Fruit fly (Drosophila melanogaster) whole organism, embryonic: ENCODE measurements around the gene Tmtc4.

Experiments
- Abd-B ChIP-seq: fragments of 200-800 bp; sonication (Bioruptor generic); optimal IDR thresholded peaks from 2 replicates; lab custom pipeline; 2018; ENCODE audit warnings: missing biosample characterization, mild to moderate bottlenecking, missing genetic modification characterization, moderate library complexity
- B-H2 ChIP-seq: fragments of 200-800 bp; sonication (Bioruptor generic); optimal IDR thresholded peaks from 2 replicates; lab custom pipeline; 2018; ENCODE audit warnings: missing biosample characterization, mild to moderate bottlenecking, missing genetic modification characterization
- BtbVII ChIP-seq: fragments of 200-800 bp; sonication (Bioruptor generic); optimal IDR thresholded peaks from 3 replicates; lab custom pipeline; 2017; ENCODE audit warnings: missing biosample characterization, mild to moderate bottlenecking, missing genetic modification characterization
- CG10565 ChIP-seq: fragments of 200-800 bp; sonication (Bioruptor generic); optimal IDR thresholded peaks from 3 replicates; lab custom pipeline; 2016; ENCODE audit warnings: missing biosample characterization, mild to moderate bottlenecking, missing genetic modification characterization
- CG11560 ChIP-seq: fragments of 200-800 bp; sonication (Bioruptor generic); IDR thresholded peaks from 3 replicates; pipeline ENCODE4 v1.3.6; 2022; ENCODE audit warnings: missing biosample characterization, missing genetic modification characterization
- CG12236 ChIP-seq: fragments of 200-800 bp; sonication (Bioruptor generic); optimal IDR thresholded peaks from 2 replicates; lab custom pipeline; 2016; ENCODE audit warnings: missing biosample characterization, missing genetic modification characterization
- CG14014 ChIP-seq: fragments of 200-800 bp; sonication (Bioruptor generic); IDR thresholded peaks from 2 replicates; pipeline ENCODE4 v1.3.6; 2022; ENCODE audit warnings: missing biosample characterization, missing genetic modification characterization
- CG1603 ChIP-seq: fragments of 200-800 bp; sonication (Bioruptor generic); optimal IDR thresholded peaks from 2 replicates; lab custom pipeline; 2019; ENCODE audit warnings: missing biosample characterization, mild to moderate bottlenecking, missing genetic modification characterization, moderate library complexity
- CG3407 ChIP-seq: fragments of 200-800 bp; sonication (Bioruptor generic); optimal IDR thresholded peaks from 2 replicates; lab custom pipeline; 2018; ENCODE audit warnings: missing biosample characterization, mild to moderate bottlenecking, missing genetic modification characterization
- CG4360 ChIP-seq: fragments of 200-800 bp; sonication (Bioruptor generic); IDR thresholded peaks from 2 replicates; pipeline ENCODE4 v1.3.6; 2022; ENCODE audit warnings: missing biosample characterization, missing genetic modification characterization
- CG5180 ChIP-seq: fragments of 200-800 bp; sonication (Bioruptor generic); optimal IDR thresholded peaks from 3 replicates; lab custom pipeline; 2017; ENCODE audit warnings: missing biosample characterization, missing genetic modification characterization, mild to moderate bottlenecking, moderate library complexity, missing genetic modification reagents
- CG8089 ChIP-seq: fragments of 200-800 bp; sonication (Bioruptor generic); optimal IDR thresholded peaks from 3 replicates; lab custom pipeline; 2016; ENCODE audit warnings: missing biosample characterization, missing genetic modification characterization
- CG8478 ChIP-seq: fragments of >200 bp; optimal IDR thresholded peaks from 2 replicates; lab custom pipeline; 2018
- CG8924 ChIP-seq: fragments of 200-800 bp; optimal IDR thresholded peaks from 3 replicates; lab custom pipeline; 2019; ENCODE audit warnings: missing biosample characterization, mild to moderate bottlenecking, missing genetic modification characterization, moderate library complexity
- CG8944 ChIP-seq: fragments of 200-800 bp; sonication (Bioruptor generic); optimal IDR thresholded peaks from 3 replicates; lab custom pipeline; 2016; ENCODE audit warnings: missing biosample characterization, missing genetic modification characterization
- Chrac-16 ChIP-seq: fragments of 200-800 bp; sonication (Bioruptor generic); optimal IDR thresholded peaks from 3 replicates; lab custom pipeline; 2016; ENCODE audit warnings: missing biosample characterization, missing genetic modification characterization
- CkIIα-i1 ChIP-seq: fragments of 200-800 bp; sonication (Bioruptor generic); IDR thresholded peaks from 2 replicates; pipeline ENCODE4 v1.3.6; 2022; ENCODE audit warnings: missing biosample characterization, missing genetic modification characterization
- CrebB ChIP-seq: fragments of 200-800 bp; sonication (Bioruptor generic); optimal IDR thresholded peaks from 3 replicates; lab custom pipeline; 2018; ENCODE audit warnings: missing biosample characterization, mild to moderate bottlenecking, missing genetic modification characterization
- D19B ChIP-seq: fragments of 200-800 bp; sonication (Bioruptor generic); optimal IDR thresholded peaks from 2 replicates; lab custom pipeline; 2017; ENCODE audit warnings: missing biosample characterization, mild to moderate bottlenecking, missing genetic modification characterization
- Dip3 ChIP-seq: fragments of 200-800 bp; sonication (Bioruptor generic); optimal IDR thresholded peaks from 3 replicates; lab custom pipeline; 2016; ENCODE audit warnings: missing biosample characterization, missing genetic modification characterization
- ERR ChIP-seq: fragments of 200-800 bp; sonication (Bioruptor generic); optimal IDR thresholded peaks from 2 replicates; lab custom pipeline; 2016; ENCODE audit warnings: missing biosample characterization, missing genetic modification characterization
- HLH3B ChIP-seq: fragments of 200-800 bp; sonication (Bioruptor generic); IDR thresholded peaks from 2 replicates; pipeline ENCODE4 v1.3.6; 2022; ENCODE audit warnings: missing biosample characterization, missing genetic modification characterization
- Hey ChIP-seq: fragments of 200-800 bp; sonication (Bioruptor generic); optimal IDR thresholded peaks from 3 replicates; lab custom pipeline; 2018; ENCODE audit warnings: missing biosample characterization, mild to moderate bottlenecking, missing genetic modification characterization
- Hmx ChIP-seq: fragments of 200-800 bp; sonication (Bioruptor generic); optimal IDR thresholded peaks from 2 replicates; lab custom pipeline; 2016; ENCODE audit warnings: missing biosample characterization, missing genetic modification characterization
- Hr3 ChIP-seq: fragments of 200-800 bp; sonication (Bioruptor generic); optimal IDR thresholded peaks from 3 replicates; lab custom pipeline; 2016; ENCODE audit warnings: missing biosample characterization, missing genetic modification characterization
- Rx ChIP-seq: fragments of 200-800 bp; sonication (Bioruptor generic); IDR thresholded peaks from 2 replicates; pipeline ENCODE4 v1.3.6; 2022; ENCODE audit warnings: missing biosample characterization, missing genetic modification characterization
- Stat92E ChIP-seq, 3 experiments: fragments of >200 bp in 2 of 3; fragments of 200-800 bp in 1 of 3; sonication (Bioruptor generic) in 1 of 3; optimal IDR thresholded peaks; 2 replicates each; lab custom pipeline; 2017 to 2019; ENCODE audit warnings: missing biosample characterization in 3 of 3, missing genetic modification characterization in 3 of 3, mild to moderate bottlenecking in 1 of 3, moderate library complexity in 1 of 3
- Tbp ChIP-seq: fragments of >200 bp; optimal IDR thresholded peaks from 2 replicates; lab custom pipeline; 2018; ENCODE audit warnings: missing biosample characterization, missing genetic modification characterization
- Usf ChIP-seq: fragments of 200-800 bp; sonication (Bioruptor generic); optimal IDR thresholded peaks from 2 replicates; lab custom pipeline; 2017; ENCODE audit warnings: missing genotype, missing biosample characterization, missing genetic modification characterization
- ase ChIP-seq: fragments of 200-800 bp; sonication (Bioruptor generic); IDR thresholded peaks from 3 replicates; pipeline ENCODE4 v1.3.6; 2022; ENCODE audit warnings: missing biosample characterization, missing genetic modification characterization
- bcd ChIP-seq: fragments of 200-800 bp; sonication (Bioruptor generic); optimal IDR thresholded peaks from 2 replicates; lab custom pipeline; 2017; ENCODE audit warnings: missing biosample characterization, mild to moderate bottlenecking, missing genetic modification characterization
- btn ChIP-seq: fragments of 200-800 bp; sonication (Bioruptor generic); optimal IDR thresholded peaks from 2 replicates; lab custom pipeline; 2016; ENCODE audit warnings: missing biosample characterization, missing genetic modification characterization
- cad ChIP-seq: fragments of >200 bp; optimal IDR thresholded peaks from 2 replicates; lab custom pipeline; 2017; ENCODE audit warnings: missing biosample characterization, missing genetic modification characterization
- chn ChIP-seq: fragments of 200-800 bp; sonication (Bioruptor generic); optimal IDR thresholded peaks from 2 replicates; lab custom pipeline; 2016; ENCODE audit warnings: missing biosample characterization, missing genetic modification characterization
- crc ChIP-seq: fragments of 200-800 bp; sonication (Bioruptor generic); optimal IDR thresholded peaks from 2 replicates; lab custom pipeline; 2016; ENCODE audit warnings: missing biosample characterization, missing genetic modification characterization
- crol ChIP-seq: fragments of 200-800 bp; sonication (Bioruptor generic); IDR thresholded peaks from 2 replicates; pipeline ENCODE4 v1.3.6; 2022; ENCODE audit warnings: missing biosample characterization, missing genetic modification characterization
- crp ChIP-seq, 2 experiments: fragments of 200-800 bp; sonication (Bioruptor generic); optimal IDR thresholded peaks; 2 replicates in 1 of 2; 3 replicates in 1 of 2; lab custom pipeline; 2017; ENCODE audit warnings: missing biosample characterization in 2 of 2, missing genetic modification characterization in 2 of 2, mild to moderate bottlenecking in 1 of 2, moderate library complexity in 1 of 2
- da ChIP-seq: fragments of 200-800 bp; sonication (Bioruptor generic); optimal IDR thresholded peaks from 2 replicates; lab custom pipeline; 2016; ENCODE audit warnings: missing biosample characterization, missing genetic modification characterization
- danr ChIP-seq: fragments of 200-800 bp; sonication (Bioruptor generic); IDR thresholded peaks from 2 replicates; pipeline ENCODE4 v1.3.6; 2022; ENCODE audit warnings: missing biosample characterization, missing genetic modification characterization
- fd102C ChIP-seq: fragments of 200-800 bp; sonication (Bioruptor generic); optimal IDR thresholded peaks from 2 replicates; lab custom pipeline; 2018; ENCODE audit warnings: missing biosample characterization, mild to moderate bottlenecking, missing genetic modification characterization, moderate library complexity
- fd64A ChIP-seq: fragments of 200-800 bp; sonication (Bioruptor generic); optimal IDR thresholded peaks from 3 replicates; lab custom pipeline; 2018; ENCODE audit warnings: missing biosample characterization, mild to moderate bottlenecking, missing genetic modification characterization
- gcm2 ChIP-seq: fragments of 200-800 bp; sonication (Bioruptor generic); optimal IDR thresholded peaks from 2 replicates; lab custom pipeline; 2016; ENCODE audit warnings: missing biosample characterization, missing genetic modification characterization
- lmd ChIP-seq: fragments of 200-800 bp; sonication (Bioruptor generic); IDR thresholded peaks from 2 replicates; pipeline ENCODE4 v1.3.6; 2022; ENCODE audit warnings: missing biosample characterization, missing genetic modification characterization
- schlank ChIP-seq: fragments of 200-800 bp; sonication (Bioruptor generic); optimal IDR thresholded peaks from 2 replicates; lab custom pipeline; 2018; ENCODE audit warnings: missing biosample characterization, mild to moderate bottlenecking, missing genetic modification characterization
- seq ChIP-seq: fragments of 200-800 bp; sonication (Bioruptor generic); IDR thresholded peaks from 2 replicates; pipeline ENCODE4 v1.3.6; 2022; ENCODE audit warnings: missing biosample characterization, missing genetic modification characterization
- sim ChIP-seq: fragments of 200-800 bp; sonication (Bioruptor generic); IDR thresholded peaks from 2 replicates; pipeline ENCODE4 v1.3.6; 2022; ENCODE audit warnings: missing biosample characterization, missing genetic modification characterization
- tio ChIP-seq: fragments of 200-800 bp; sonication (Bioruptor generic); optimal IDR thresholded peaks from 2 replicates; lab custom pipeline; 2017; ENCODE audit warnings: missing biosample characterization, missing genetic modification characterization, inconsistent platforms
- tna ChIP-seq: fragments of 200-800 bp; sonication (Bioruptor generic); IDR thresholded peaks from 2 replicates; pipeline ENCODE4 v1.3.6; 2022; ENCODE audit warnings: missing biosample characterization, missing genetic modification characterization; ENCODE audit not compliant: partially characterized antibody
- trem ChIP-seq: fragments of 200-800 bp; optimal IDR thresholded peaks from 3 replicates; lab custom pipeline; 2019; ENCODE audit warnings: missing biosample characterization, mild to moderate bottlenecking, missing genetic modification characterization, moderate library complexity
- tx ChIP-seq: fragments of 200-800 bp; sonication (Bioruptor generic); optimal IDR thresholded peaks from 2 replicates; lab custom pipeline; 2016; ENCODE audit warnings: missing biosample characterization, missing genetic modification characterization
- vfl ChIP-seq: fragments of 200-800 bp; sonication (Bioruptor generic); optimal IDR thresholded peaks from 2 replicates; lab custom pipeline; 2016; ENCODE audit warnings: missing biosample characterization, missing genetic modification characterization
- wor ChIP-seq: fragments of 200-800 bp; sonication (Bioruptor generic); IDR thresholded peaks from 2 replicates; pipeline ENCODE4 v1.3.6; 2022; ENCODE audit warnings: missing biosample characterization, missing genetic modification characterization

Tmtc4 gene

DNA sequence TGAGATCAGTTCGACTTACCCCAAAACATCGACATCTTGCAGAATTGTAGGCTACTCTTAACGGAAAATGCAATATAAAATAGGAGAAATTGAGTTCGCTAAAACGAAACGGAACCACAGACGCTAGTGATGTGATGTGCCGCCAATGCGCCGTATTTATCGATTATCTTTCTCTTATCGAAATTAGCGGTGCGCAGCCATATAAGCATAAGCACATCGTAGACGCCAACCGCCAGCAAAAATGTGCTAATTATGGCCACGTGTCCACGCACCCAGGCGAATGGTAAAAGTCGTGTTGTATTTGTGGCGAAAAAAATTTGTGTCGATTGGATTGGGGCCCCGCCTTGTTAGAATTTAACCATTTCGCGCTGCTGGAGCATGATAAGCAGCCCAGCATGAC is 18.0 kb upstream of the Tmtc4 start, which contains the start of the genes Fkbp39 and Cyfip (continued):
- 0 out of 2 replicates have a peak, but pooled peaks have one; percentile 5 for TF ChIP-seq crol (GFP tag; lab: Robert Waterston, UW)
- peak in 1 of 2 experiments; percentile 52 for TF ChIP-seq crp (GFP tag; optimal IDR thresholded peaks at IDR 0.05; lab: Kevin White, UChicago)
- no peak for TF ChIP-seq Hey
- no peak for TF ChIP-seq cad (GFP tag; lab: Kevin White, UChicago)
- peak; percentile 21 for TF ChIP-seq Dip3
- no peak for TF ChIP-seq crc
- TF ChIP-seq Abd-B (GFP tag; lab: Kevin White, UChicago) = peak; percentile 48
- TF ChIP-seq CG14014 = peak; percentile 51; the same call in 1 of the 2 replicates
- no peak for TF ChIP-seq HLH3B (GFP tag; lab: Robert Waterston, UW)
- TF ChIP-seq CG3407 (GFP tag; lab: Kevin White, UChicago) = no peak
- peak; percentile 40 for TF ChIP-seq Chrac-16 (GFP tag; lab: Kevin White, UChicago)
- no peak for TF ChIP-seq CG4360 (GFP tag; lab: Robert Waterston, UW)
- peak; percentile 38 for TF ChIP-seq CG8944
- peak; percentile 77 for TF ChIP-seq B-H2 (GFP tag; lab: Kevin White, UChicago)
- peak; percentile 20 for TF ChIP-seq Hr3
- no peak for TF ChIP-seq CkIIα-i1
- TF ChIP-seq ase (GFP tag; lab: Robert Waterston, UW) = 0 out of 3 replicates have a peak, but pooled peaks have one; percentile 27
- no peak for TF ChIP-seq Rx (GFP tag; lab: Robert Waterston, UW)
- 0 out of 2 replicates have a peak, but pooled peaks have one; percentile 34 for TF ChIP-seq tna (GFP tag; lab: Robert Waterston, UW)
- no peak for TF ChIP-seq tio (GFP tag; lab: Kevin White, UChicago)
- no peak for TF ChIP-seq Tbp
- no peak for TF ChIP-seq sim (GFP tag; lab: Robert Waterston, UW)
- TF ChIP-seq danr (GFP tag; lab: Robert Waterston, UW) = no peak
- peak; percentile 61 for TF ChIP-seq vfl (GFP tag; lab: Kevin White, UChicago)
- peak; percentile 51 for TF ChIP-seq da (GFP tag; lab: Kevin White, UChicago)
- no peak for TF ChIP-seq btn (GFP tag; lab: Kevin White, UChicago)
- no peak for TF ChIP-seq seq (GFP tag; lab: Robert Waterston, UW)
- TF ChIP-seq fd64A (GFP tag; lab: Kevin White, UChicago) = no peak
- no peak for TF ChIP-seq D19B
- peak; percentile 74; the same call in 2 of the 3 replicates for TF ChIP-seq CG11560 (tag; lab: Robert Waterston, UW)
- TF ChIP-seq trem (tag; lab: Kevin White, UChicago) = peak; percentile 80
- no peak for TF ChIP-seq CG8478 (lab: Kevin White, UChicago)
- TF ChIP-seq CG8924 (tag; lab: Kevin White, UChicago) = peak; percentile 40
- no peak for TF ChIP-seq bcd (GFP tag; lab: Kevin White, UChicago)
- TF ChIP-seq Usf (GFP tag; lab: Kevin White, UChicago) = no peak
- TF ChIP-seq BtbVII (GFP tag; lab: Kevin White, UChicago) = no peak
- no peak; the same call in 1 of the 2 replicates for TF ChIP-seq lmd (GFP tag; lab: Robert Waterston, UW)
- TF ChIP-seq CG8089 (GFP tag; lab: Kevin White, UChicago) = no peak
- peak; percentile 8 for TF ChIP-seq chn (GFP tag; lab: Kevin White, UChicago)
- peak; percentile 4 for TF ChIP-seq fd102C (GFP tag; lab: Kevin White, UChicago)
- TF ChIP-seq CG5180 (GFP tag; lab: Kevin White, UChicago) = no peak
- no peak for TF ChIP-seq CG12236
- no peak for TF ChIP-seq CG10565 (GFP tag; lab: Kevin White, UChicago)
- TF ChIP-seq Hmx (GFP tag; lab: Kevin White, UChicago) = no peak
- TF ChIP-seq schlank = no peak
- peak; percentile 62 for TF ChIP-seq ERR (GFP tag; lab: Kevin White, UChicago)
- peak; percentile 59 for TF ChIP-seq tx (GFP tag; lab: Kevin White, UChicago)
- peak; percentile 43 for TF ChIP-seq CrebB (tag; lab: Kevin White, UChicago)
- TF ChIP-seq wor (GFP tag; lab: Robert Waterston, UW) = no peak
- peak; percentile 14 for TF ChIP-seq gcm2 (GFP tag; lab: Kevin White, UChicago)
- TF ChIP-seq Stat92E (GFP tag; optimal IDR thresholded peaks at IDR 0.05; lab: Kevin White, UChicago) = peak in 1 of 3 experiments; percentile 61
- peak; percentile 93 for TF ChIP-seq CG1603 (tag; lab: Kevin White, UChicago)
